Fruit fly (Drosophila melanogaster) whole organism, embryonic: ENCODE measurements around the gene frtz.

Experiments used
- Atf3 ChIP-seq: fragments of 200-800 bp; sonication (Bioruptor generic); optimal IDR thresholded peaks from 3 replicates; lab custom pipeline; 2016; ENCODE audit warnings: missing biosample characterization, missing genetic modification characterization
- B-H2 ChIP-seq: fragments of 200-800 bp; sonication (Bioruptor generic); optimal IDR thresholded peaks from 2 replicates; lab custom pipeline; 2018; ENCODE audit warnings: missing biosample characterization, mild to moderate bottlenecking, missing genetic modification characterization
- CG10274 ChIP-seq: fragments of 200-800 bp; sonication (Bioruptor generic); optimal IDR thresholded peaks from 3 replicates; lab custom pipeline; 2017; ENCODE audit warnings: missing biosample characterization, mild to moderate bottlenecking, missing genetic modification characterization
- CG10431 ChIP-seq: fragments of 200-800 bp; sonication (Bioruptor generic); optimal IDR thresholded peaks from 3 replicates; lab custom pipeline; 2018; ENCODE audit warnings: missing biosample characterization, mild to moderate bottlenecking, missing genetic modification characterization
- CG1233 ChIP-seq: fragments of 200-800 bp; sonication (Bioruptor generic); optimal IDR thresholded peaks from 4 replicates; lab custom pipeline; 2018; ENCODE audit warnings: missing biosample characterization, mild to moderate bottlenecking, missing genetic modification characterization
- CG12659 ChIP-seq: fragments of 200-800 bp; sonication (Bioruptor generic); optimal IDR thresholded peaks from 3 replicates; lab custom pipeline; 2017; ENCODE audit warnings: mild to moderate bottlenecking, missing biosample characterization, missing genetic modification reagents, missing genetic modification characterization
- CG16779 ChIP-seq: fragments of 200-800 bp; sonication (Bioruptor generic); IDR thresholded peaks from 2 replicates; pipeline ENCODE4 v1.3.6; 2022; ENCODE audit warnings: missing biosample characterization, missing genetic modification characterization
- CG17912 ChIP-seq: fragments of 200-800 bp; sonication (Bioruptor generic); optimal IDR thresholded peaks from 2 replicates; lab custom pipeline; 2018; ENCODE audit warnings: missing biosample characterization, mild to moderate bottlenecking, missing genetic modification characterization
- CG18262 ChIP-seq: fragments of 200-800 bp; optimal IDR thresholded peaks from 3 replicates; lab custom pipeline; 2019; ENCODE audit warnings: missing biosample characterization, mild to moderate bottlenecking, missing genetic modification characterization, moderate library complexity
- CG18599 ChIP-seq: fragments of 200-800 bp; sonication (Bioruptor generic); optimal IDR thresholded peaks from 3 replicates; lab custom pipeline; 2017; ENCODE audit warnings: missing biosample characterization, missing genetic modification characterization, mild to moderate bottlenecking, moderate library complexity, missing genetic modification reagents
- CG2712 ChIP-seq: fragments of 200-800 bp; optimal IDR thresholded peaks from 3 replicates; lab custom pipeline; 2019; ENCODE audit warnings: missing biosample characterization, mild to moderate bottlenecking, missing genetic modification characterization, moderate library complexity
- CG2875 ChIP-seq: fragments of 200-800 bp; sonication (Bioruptor generic); optimal IDR thresholded peaks from 2 replicates; lab custom pipeline; 2017; ENCODE audit warnings: missing biosample characterization, mild to moderate bottlenecking, missing genetic modification characterization, missing genetic modification reagents
- CG32532 ChIP-seq: fragments of 200-800 bp; sonication (Bioruptor generic); IDR thresholded peaks from 2 replicates; pipeline ENCODE4 v1.3.6; 2022; ENCODE audit warnings: missing biosample characterization, missing genetic modification characterization
- CG34224 ChIP-seq: fragments of 200-800 bp; sonication (Bioruptor generic); IDR thresholded peaks from 3 replicates; pipeline ENCODE4 v1.3.6; 2022; ENCODE audit warnings: missing biosample characterization, missing genetic modification characterization; ENCODE audit not compliant: partially characterized antibody
- CG4360 ChIP-seq: fragments of 200-800 bp; sonication (Bioruptor generic); IDR thresholded peaks from 2 replicates; pipeline ENCODE4 v1.3.6; 2022; ENCODE audit warnings: missing biosample characterization, missing genetic modification characterization
- CG6654 ChIP-seq: fragments of 200-800 bp; sonication (Bioruptor generic); optimal IDR thresholded peaks from 2 replicates; lab custom pipeline; 2017; ENCODE audit warnings: missing biosample characterization, mild to moderate bottlenecking, missing genetic modification characterization
- CG7357 ChIP-seq: fragments of 200-800 bp; sonication (Bioruptor generic); IDR thresholded peaks from 3 replicates; pipeline ENCODE4 v1.3.6; 2022; ENCODE audit warnings: missing biosample characterization, missing genetic modification characterization
- CG7556 ChIP-seq: fragments of 200-800 bp; sonication (Bioruptor generic); optimal IDR thresholded peaks from 2 replicates; lab custom pipeline; 2017; ENCODE audit warnings: missing biosample characterization, mild to moderate bottlenecking, missing genetic modification characterization
- CG8478 ChIP-seq: fragments of >200 bp; optimal IDR thresholded peaks from 2 replicates; lab custom pipeline; 2018
- CTCF ChIP-seq: fragments of 200-800 bp; sonication (Bioruptor generic); optimal IDR thresholded peaks from 2 replicates; lab custom pipeline; 2017; ENCODE audit warnings: missing biosample characterization, mild to moderate bottlenecking, missing genetic modification characterization, moderate library complexity
- Dfd ChIP-seq, 2 experiments: fragments of >200 bp; optimal IDR thresholded peaks; 2 replicates each; lab custom pipeline; 2017; ENCODE audit warnings: missing biosample characterization in 2 of 2, missing genetic modification characterization in 2 of 2
- Gug ChIP-seq: fragments of 200-800 bp; sonication (Bioruptor generic); IDR thresholded peaks from 4 replicates; pipeline ENCODE4 v1.3.6; 2022; ENCODE audit warnings: missing biosample characterization, missing genetic modification characterization
- Hr3 ChIP-seq: fragments of 200-800 bp; sonication (Bioruptor generic); optimal IDR thresholded peaks from 3 replicates; lab custom pipeline; 2016; ENCODE audit warnings: missing biosample characterization, missing genetic modification characterization
- Myb ChIP-seq: fragments of 200-800 bp; sonication (Bioruptor generic); optimal IDR thresholded peaks from 2 replicates; lab custom pipeline; 2016; ENCODE audit warnings: missing biosample characterization, missing genetic modification characterization
- NFAT ChIP-seq: fragments of 200-800 bp; sonication (Bioruptor generic); IDR thresholded peaks from 2 replicates; pipeline ENCODE4 v1.3.6; 2022; ENCODE audit warnings: missing biosample characterization, missing genetic modification characterization
- Nf-YA ChIP-seq: fragments of 200-800 bp; sonication (Bioruptor generic); IDR thresholded peaks from 2 replicates; pipeline ENCODE4 v1.3.6; 2022; ENCODE audit warnings: missing biosample characterization, missing genetic modification characterization
- Nf-YC ChIP-seq: fragments of 200-800 bp; optimal IDR thresholded peaks from 3 replicates; lab custom pipeline; 2019; ENCODE audit warnings: missing biosample characterization, mild to moderate bottlenecking, missing genetic modification characterization, moderate library complexity
- Oli ChIP-seq: fragments of 200-800 bp; sonication (Bioruptor generic); optimal IDR thresholded peaks from 2 replicates; lab custom pipeline; 2018; ENCODE audit warnings: missing biosample characterization, mild to moderate bottlenecking, missing genetic modification characterization, moderate library complexity
- Opbp ChIP-seq: fragments of 200-800 bp; sonication (Bioruptor generic); IDR thresholded peaks from 3 replicates; pipeline ENCODE4 v1.3.6; 2022; ENCODE audit warnings: missing biosample characterization, missing genetic modification characterization; ENCODE audit not compliant: partially characterized antibody
- Sry-δ ChIP-seq: fragments of 200-800 bp; sonication (Bioruptor generic); optimal IDR thresholded peaks from 2 replicates; lab custom pipeline; 2016; ENCODE audit warnings: missing biosample characterization, missing genetic modification characterization
- Ssrp ChIP-seq: fragments of 200-800 bp; sonication (Bioruptor generic); optimal IDR thresholded peaks from 2 replicates; lab custom pipeline; 2018; ENCODE audit warnings: missing biosample characterization, mild to moderate bottlenecking, missing genetic modification characterization, moderate library complexity
- TFAM ChIP-seq: fragments of 200-800 bp; sonication (Bioruptor generic); optimal IDR thresholded peaks from 2 replicates; lab custom pipeline; 2017; ENCODE audit warnings: missing biosample characterization, missing genetic modification characterization, inconsistent platforms
- Trl ChIP-seq, 3 experiments: fragments of >200 bp in 2 of 3; fragments of 200-800 bp in 1 of 3; sonication (Bioruptor generic) in 1 of 3; optimal IDR thresholded peaks; 2 replicates in 1 of 3; 3 replicates in 2 of 3; lab custom pipeline; 2016 to 2017; ENCODE audit warnings: missing biosample characterization in 1 of 3, missing genetic modification characterization in 1 of 3
- cwo ChIP-seq: fragments of 200-800 bp; sonication (Bioruptor generic); optimal IDR thresholded peaks from 3 replicates; lab custom pipeline; 2017; ENCODE audit warnings: missing biosample characterization, missing genetic modification characterization, mild to moderate bottlenecking, moderate library complexity, missing genetic modification reagents
- ewg ChIP-seq: fragments of 200-800 bp; sonication (Bioruptor generic); optimal IDR thresholded peaks from 3 replicates; lab custom pipeline; 2017; ENCODE audit warnings: mild to moderate bottlenecking, missing biosample characterization, missing genetic modification reagents, missing genetic modification characterization
- exex ChIP-seq: fragments of 200-800 bp; sonication (Bioruptor generic); optimal IDR thresholded peaks from 4 replicates; lab custom pipeline; 2018; ENCODE audit warnings: missing biosample characterization, mild to moderate bottlenecking, missing genetic modification characterization, moderate library complexity
- ham ChIP-seq: fragments of 200-800 bp; sonication (Bioruptor generic); IDR thresholded peaks from 2 replicates; pipeline ENCODE4 v1.3.6; 2022; ENCODE audit warnings: missing biosample characterization, missing genetic modification characterization
- hb ChIP-seq: fragments of 200-800 bp; sonication (Bioruptor generic); IDR thresholded peaks from 3 replicates; pipeline ENCODE4 v1.3.6; 2022; ENCODE audit warnings: missing biosample characterization, missing genetic modification characterization; ENCODE audit not compliant: partially characterized antibody
- inv ChIP-seq: fragments of 200-800 bp; sonication (Bioruptor generic); IDR thresholded peaks from 2 replicates; pipeline ENCODE4 v1.3.6; 2022; ENCODE audit warnings: missing biosample characterization, missing genetic modification characterization; ENCODE audit not compliant: partially characterized antibody
- lab ChIP-seq: fragments of 200-800 bp; sonication (Bioruptor generic); optimal IDR thresholded peaks from 3 replicates; lab custom pipeline; 2017; ENCODE audit warnings: missing biosample characterization, missing genetic modification characterization, mild to moderate bottlenecking, moderate library complexity, missing genetic modification reagents
- lola ChIP-seq, 3 experiments: fragments of >200 bp in 2 of 3; fragments of 200-800 bp in 1 of 3; sonication (Bioruptor generic) in 1 of 3; optimal IDR thresholded peaks; 2 replicates each; lab custom pipeline; 2017 to 2019; ENCODE audit warnings: missing biosample characterization in 3 of 3, missing genetic modification characterization in 3 of 3, mild to moderate bottlenecking in 1 of 3, moderate library complexity in 1 of 3
- oc ChIP-seq: fragments of 200-800 bp; sonication (Bioruptor generic); optimal IDR thresholded peaks from 2 replicates; lab custom pipeline; 2018; ENCODE audit warnings: missing biosample characterization, mild to moderate bottlenecking, missing genetic modification characterization, moderate library complexity
- pnt ChIP-seq: fragments of 200-800 bp; sonication (Bioruptor generic); optimal IDR thresholded peaks from 3 replicates; lab custom pipeline; 2016; ENCODE audit warnings: missing biosample characterization, missing genetic modification characterization
- psq ChIP-seq: fragments of 200-800 bp; sonication (Bioruptor generic); optimal IDR thresholded peaks from 2 replicates; lab custom pipeline; 2017; ENCODE audit warnings: missing biosample characterization, missing genetic modification characterization
- rib ChIP-seq: fragments of 200-800 bp; sonication (Bioruptor generic); IDR thresholded peaks from 2 replicates; pipeline ENCODE4 v1.3.6; 2022; ENCODE audit warnings: missing biosample characterization, missing genetic modification characterization
- sim ChIP-seq: fragments of 200-800 bp; sonication (Bioruptor generic); IDR thresholded peaks from 2 replicates; pipeline ENCODE4 v1.3.6; 2022; ENCODE audit warnings: missing biosample characterization, missing genetic modification characterization

Gene frtz

DNA sequence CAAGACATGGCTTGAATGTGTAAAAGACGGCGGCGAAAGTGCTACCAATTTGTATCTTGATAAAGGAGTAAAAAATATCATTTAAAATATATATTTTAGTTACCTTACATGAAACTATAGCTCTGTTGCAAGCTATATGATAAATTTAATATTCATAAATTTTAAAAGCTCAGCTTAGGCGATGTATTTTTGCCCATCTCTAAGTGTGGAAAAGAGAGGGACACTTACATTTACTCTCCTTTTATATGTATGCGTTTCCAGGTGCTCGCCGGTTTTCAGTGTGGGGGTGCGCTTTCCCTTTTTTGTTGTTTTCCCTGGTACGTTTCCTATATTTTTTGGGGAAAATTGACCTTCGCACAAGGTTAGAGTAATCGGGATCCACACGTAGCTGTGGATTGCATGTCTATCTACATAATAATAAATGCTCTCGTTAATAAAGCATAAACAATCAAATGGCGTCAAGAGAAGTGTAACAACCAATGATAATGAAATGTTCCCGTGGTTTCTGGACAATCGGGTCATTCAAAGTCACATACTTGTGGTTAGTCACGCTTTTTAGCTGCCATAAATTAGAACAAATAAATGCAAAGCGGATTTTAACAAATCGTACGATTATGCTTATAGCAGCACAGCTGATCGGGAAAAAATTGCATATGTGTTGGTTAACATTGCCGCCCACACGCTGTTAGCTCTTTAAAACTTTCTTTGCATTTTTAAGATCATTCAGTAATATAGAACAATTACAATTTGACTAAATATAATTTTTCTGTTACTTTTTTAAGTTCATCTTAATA, 12.4 kb upstream of the frtz start (continued):
- TF ChIP-seq ewg (GFP tag; lab: Kevin White, UChicago) = peak; percentile 100
- peak; percentile 57 to 79 for TF ChIP-seq Trl (optimal IDR thresholded peaks at IDR 0.05; lab: Kevin White, UChicago)
- peak; percentile 80 for TF ChIP-seq Trl (GFP tag; optimal IDR thresholded peaks at IDR 0.05; lab: Kevin White, UChicago)
- peak; percentile 88; the same call in 1 of the 2 replicates for TF ChIP-seq sim (GFP tag; lab: Robert Waterston, UW)
- peak; percentile 92 for TF ChIP-seq Nf-YA (GFP tag; lab: Robert Waterston, UW)
- peak; percentile 92 for TF ChIP-seq CG7357 (GFP tag; lab: Robert Waterston, UW)
- peak; percentile 90 for TF ChIP-seq psq
- peak; percentile 97 for TF ChIP-seq CG32532
- peak; percentile 92; the same call in 1 of the 2 replicates for TF ChIP-seq NFAT (GFP tag; lab: Robert Waterston, UW)
- TF ChIP-seq CG4360 (GFP tag; lab: Robert Waterston, UW) = peak; percentile 66
- peak; percentile 94 for TF ChIP-seq CG18262 (tag; lab: Kevin White, UChicago)
- peak in 1 of 3 experiments; percentile 98 for TF ChIP-seq lola (GFP tag; optimal IDR thresholded peaks at IDR 0.05; lab: Kevin White, UChicago)
- peak; percentile 56; the same call in 2 of the 3 replicates for TF ChIP-seq Opbp (GFP tag; lab: Robert Waterston, UW)
- peak; percentile 81 for TF ChIP-seq Atf3
- TF ChIP-seq pnt (GFP tag; lab: Kevin White, UChicago) = peak; percentile 76
- TF ChIP-seq ham = peak; percentile 87
- peak; percentile 86 for TF ChIP-seq exex
- peak; percentile 34 for TF ChIP-seq TFAM (GFP tag; lab: Kevin White, UChicago)
- TF ChIP-seq Oli = peak; percentile 98
- peak; percentile 98 for TF ChIP-seq CG10431
- TF ChIP-seq CG2712 = peak; percentile 96
- peak; percentile 99 for TF ChIP-seq CG12659 (GFP tag; lab: Kevin White, UChicago)
- TF ChIP-seq inv (GFP tag; lab: Robert Waterston, UW) = peak; percentile 85
- peak; percentile 92 for TF ChIP-seq CG16779 (GFP tag; lab: Robert Waterston, UW)
- TF ChIP-seq CG10274 (GFP tag; lab: Kevin White, UChicago) = peak; percentile 85
- peak; percentile 97 for TF ChIP-seq Ssrp (tag; lab: Kevin White, UChicago)
- TF ChIP-seq CG1233 (GFP tag; lab: Kevin White, UChicago) = peak; percentile 93
- no peak for TF ChIP-seq Dfd (GFP tag; optimal IDR thresholded peaks at IDR 0.05; lab: Kevin White, UChicago)
- peak; percentile 93 for TF ChIP-seq Nf-YC (tag; lab: Kevin White, UChicago)
- TF ChIP-seq CG2875 (GFP tag; lab: Kevin White, UChicago) = peak; percentile 96
- TF ChIP-seq Myb (GFP tag; lab: Kevin White, UChicago) = peak; percentile 54
- TF ChIP-seq CG8478 (lab: Kevin White, UChicago) = no peak
- peak; percentile 90 for TF ChIP-seq CG17912 (GFP tag; lab: Kevin White, UChicago)
- TF ChIP-seq CG34224 (GFP tag; lab: Robert Waterston, UW) = peak; percentile 97
- peak; percentile 55 for TF ChIP-seq lab
- peak; percentile 47 for TF ChIP-seq CTCF (GFP tag; lab: Kevin White, UChicago)
- peak; percentile 100 for TF ChIP-seq B-H2
- peak; percentile 99 for TF ChIP-seq CG18599
- peak; percentile 97 for TF ChIP-seq rib (GFP tag; lab: Robert Waterston, UW)
- TF ChIP-seq CG7556 (GFP tag; lab: Kevin White, UChicago) = peak; percentile 99
- TF ChIP-seq Gug = peak; percentile 90
- peak; percentile 79 for TF ChIP-seq Sry-δ
- peak; percentile 80 for TF ChIP-seq hb (GFP tag; lab: Robert Waterston, UW)
- peak; percentile 97 for TF ChIP-seq oc (tag; lab: Kevin White, UChicago)
- peak; percentile 97 for TF ChIP-seq Hr3 (GFP tag; lab: Kevin White, UChicago)
- peak; percentile 69 for TF ChIP-seq CG6654 (GFP tag; lab: Kevin White, UChicago)
- peak; percentile 95 for TF ChIP-seq cwo (GFP tag; lab: Kevin White, UChicago)
- TF ChIP-seq, all 482 proteins: peak for 450
